Fruit fly (Drosophila melanogaster) whole organism, embryonic: ENCODE results near the gene CG14837.
A peak's percentile ranks its signal among the peaks of the same experiment; 100 is the strongest.

ENCODE experiments used
- Bteb2 ChIP-seq: fragments of 200-800 bp; sonication (Bioruptor generic); optimal IDR thresholded peaks from 2 replicates; lab custom pipeline; 2016; ENCODE audit warnings: missing biosample characterization, missing genetic modification characterization
- CG1024 ChIP-seq: fragments of 200-800 bp; sonication (Bioruptor generic); IDR thresholded peaks from 2 replicates; pipeline ENCODE4 v1.3.6; 2022; ENCODE audit warnings: missing biosample characterization, missing genetic modification characterization
- CG11456 ChIP-seq: fragments of 200-800 bp; sonication (Bioruptor generic); IDR thresholded peaks from 3 replicates; pipeline ENCODE4 v1.3.6; 2022; ENCODE audit warnings: missing biosample characterization, missing genetic modification characterization
- CG13424 ChIP-seq: fragments of 200-800 bp; sonication (Bioruptor generic); optimal IDR thresholded peaks from 2 replicates; lab custom pipeline; 2019; ENCODE audit warnings: missing biosample characterization, mild to moderate bottlenecking, missing genetic modification characterization, moderate library complexity
- CG15011 ChIP-seq: fragments of 200-800 bp; sonication (Bioruptor generic); optimal IDR thresholded peaks from 3 replicates; lab custom pipeline; 2018; ENCODE audit warnings: missing biosample characterization, mild to moderate bottlenecking, missing genetic modification characterization
- CG15073 ChIP-seq: fragments of 200-800 bp; sonication (Bioruptor generic); optimal IDR thresholded peaks from 2 replicates; lab custom pipeline; 2016; ENCODE audit warnings: missing biosample characterization, missing genetic modification characterization
- CG15696 ChIP-seq: fragments of 200-800 bp; sonication (Bioruptor generic); optimal IDR thresholded peaks from 2 replicates; lab custom pipeline; 2019; ENCODE audit warnings: missing biosample characterization, mild to moderate bottlenecking, missing genetic modification characterization, moderate library complexity
- CG17802 ChIP-seq: fragments of 200-800 bp; sonication (Bioruptor generic); optimal IDR thresholded peaks from 2 replicates; lab custom pipeline; 2018; ENCODE audit warnings: missing biosample characterization, mild to moderate bottlenecking, missing genetic modification characterization, moderate library complexity
- CG17912 ChIP-seq: fragments of 200-800 bp; sonication (Bioruptor generic); optimal IDR thresholded peaks from 2 replicates; lab custom pipeline; 2018; ENCODE audit warnings: missing biosample characterization, mild to moderate bottlenecking, missing genetic modification characterization
- CG30431 ChIP-seq: fragments of 200-800 bp; sonication (Bioruptor generic); optimal IDR thresholded peaks from 2 replicates; lab custom pipeline; 2017; ENCODE audit warnings: missing biosample characterization, missing genetic modification characterization
- CG31224 ChIP-seq: fragments of 200-800 bp; sonication (Bioruptor generic); IDR thresholded peaks from 2 replicates; pipeline ENCODE4 v1.3.6; 2022; ENCODE audit warnings: missing biosample characterization, missing genetic modification characterization
- CG42726 ChIP-seq: fragments of 200-800 bp; sonication (Bioruptor generic); IDR thresholded peaks from 2 replicates; pipeline ENCODE4 v1.3.6; 2022; ENCODE audit warnings: missing biosample characterization, missing genetic modification characterization; ENCODE audit not compliant: partially characterized antibody
- CG6689 ChIP-seq: fragments of 200-800 bp; sonication (Bioruptor generic); IDR thresholded peaks from 2 replicates; pipeline ENCODE4 v1.3.6; 2022; ENCODE audit warnings: missing biosample characterization, missing genetic modification characterization
- CG7786 ChIP-seq: fragments of 200-800 bp; sonication (Bioruptor generic); optimal IDR thresholded peaks from 2 replicates; lab custom pipeline; 2016; ENCODE audit warnings: missing biosample characterization, missing genetic modification characterization
- CG7839 ChIP-seq: fragments of 200-800 bp; sonication (Bioruptor generic); optimal IDR thresholded peaks from 3 replicates; lab custom pipeline; 2018; ENCODE audit warnings: missing biosample characterization, mild to moderate bottlenecking, missing genetic modification characterization, moderate library complexity
- CG7963 ChIP-seq: fragments of 200-800 bp; sonication (Bioruptor generic); IDR thresholded peaks from 3 replicates; pipeline ENCODE4 v1.3.6; 2022; ENCODE audit warnings: missing biosample characterization, missing genetic modification characterization; ENCODE audit not compliant: partially characterized antibody
- CG8290 ChIP-seq, 3 experiments: fragments of 200-800 bp; sonication (Bioruptor generic); optimal IDR thresholded peaks; 2 replicates each; lab custom pipeline; 2016 to 2019; ENCODE audit warnings: missing biosample characterization in 3 of 3, missing genetic modification characterization in 3 of 3, mild to moderate bottlenecking in 2 of 3, moderate library complexity in 1 of 3
- CG8478 ChIP-seq: fragments of >200 bp; optimal IDR thresholded peaks from 2 replicates; lab custom pipeline; 2018
- Chrac-16 ChIP-seq: fragments of 200-800 bp; sonication (Bioruptor generic); optimal IDR thresholded peaks from 3 replicates; lab custom pipeline; 2016; ENCODE audit warnings: missing biosample characterization, missing genetic modification characterization
- Eip74EF ChIP-seq, 2 experiments: fragments of 200-800 bp in 1 of 2; fragments of >200 bp in 1 of 2; sonication (Bioruptor generic) in 1 of 2; optimal IDR thresholded peaks; 2 replicates each; lab custom pipeline; 2017 to 2019; ENCODE audit warnings: missing biosample characterization in 2 of 2, missing genetic modification characterization in 2 of 2, mild to moderate bottlenecking in 1 of 2, moderate library complexity in 1 of 2
- HmgZ ChIP-seq: fragments of 200-800 bp; sonication (Bioruptor generic); optimal IDR thresholded peaks from 2 replicates; lab custom pipeline; 2018; ENCODE audit warnings: missing biosample characterization, mild to moderate bottlenecking, missing genetic modification characterization
- Lhr ChIP-seq: fragments of 200-800 bp; sonication (Bioruptor generic); optimal IDR thresholded peaks from 3 replicates; lab custom pipeline; 2017; ENCODE audit warnings: mild to moderate bottlenecking, missing biosample characterization, missing genetic modification reagents, missing genetic modification characterization
- Mes4 ChIP-seq: fragments of 200-800 bp; sonication (Bioruptor generic); optimal IDR thresholded peaks from 2 replicates; lab custom pipeline; 2016; ENCODE audit warnings: missing biosample characterization, missing genetic modification characterization
- Oaz ChIP-seq: fragments of 200-800 bp; sonication (Bioruptor generic); IDR thresholded peaks from 2 replicates; pipeline ENCODE4 v1.3.6; 2022; ENCODE audit warnings: missing biosample characterization, missing genetic modification characterization
- Pdp1 ChIP-seq, 2 experiments: fragments of 200-800 bp; sonication (Bioruptor generic); optimal IDR thresholded peaks; 3 replicates each; lab custom pipeline; 2016; ENCODE audit warnings: missing biosample characterization in 2 of 2, missing genetic modification characterization in 2 of 2, mild to moderate bottlenecking in 1 of 2, moderate library complexity in 1 of 2
- Sry-β ChIP-seq: fragments of 200-800 bp; sonication (Bioruptor generic); optimal IDR thresholded peaks from 2 replicates; lab custom pipeline; 2018; ENCODE audit warnings: missing biosample characterization, mild to moderate bottlenecking, missing genetic modification characterization, moderate library complexity
- TFAM ChIP-seq: fragments of 200-800 bp; sonication (Bioruptor generic); optimal IDR thresholded peaks from 2 replicates; lab custom pipeline; 2017; ENCODE audit warnings: missing biosample characterization, missing genetic modification characterization, inconsistent platforms
- Xbp1 ChIP-seq: fragments of 200-800 bp; sonication (Bioruptor generic); optimal IDR thresholded peaks from 3 replicates; lab custom pipeline; 2016; ENCODE audit warnings: missing biosample characterization, mild to moderate bottlenecking, missing genetic modification characterization
- ase ChIP-seq: fragments of 200-800 bp; sonication (Bioruptor generic); IDR thresholded peaks from 3 replicates; pipeline ENCODE4 v1.3.6; 2022; ENCODE audit warnings: missing biosample characterization, missing genetic modification characterization
- cg ChIP-seq: fragments of 200-800 bp; sonication (Bioruptor generic); optimal IDR thresholded peaks from 3 replicates; lab custom pipeline; 2019; ENCODE audit warnings: missing biosample characterization, mild to moderate bottlenecking, missing genetic modification characterization, moderate library complexity
- crc ChIP-seq: fragments of 200-800 bp; sonication (Bioruptor generic); optimal IDR thresholded peaks from 2 replicates; lab custom pipeline; 2016; ENCODE audit warnings: missing biosample characterization, missing genetic modification characterization
- dan ChIP-seq: fragments of 200-800 bp; sonication (Bioruptor generic); IDR thresholded peaks from 2 replicates; pipeline ENCODE4 v1.3.6; 2022; ENCODE audit warnings: missing biosample characterization, missing genetic modification characterization
- disco-r ChIP-seq: fragments of 200-800 bp; sonication (Bioruptor generic); optimal IDR thresholded peaks from 2 replicates; lab custom pipeline; 2016; ENCODE audit warnings: missing biosample characterization, missing genetic modification characterization
- dpn ChIP-seq, 2 experiments: fragments of 200-800 bp; sonication (Bioruptor generic); optimal IDR thresholded peaks; 3 replicates each; lab custom pipeline; 2016; ENCODE audit warnings: missing biosample characterization in 2 of 2, missing genetic modification characterization in 2 of 2
- dysf ChIP-seq: fragments of 200-800 bp; sonication (Bioruptor generic); IDR thresholded peaks from 3 replicates; pipeline ENCODE4 v1.3.6; 2022; ENCODE audit warnings: missing biosample characterization, missing genetic modification characterization
- fd102C ChIP-seq: fragments of 200-800 bp; sonication (Bioruptor generic); optimal IDR thresholded peaks from 2 replicates; lab custom pipeline; 2018; ENCODE audit warnings: missing biosample characterization, mild to moderate bottlenecking, missing genetic modification characterization, moderate library complexity
- gcm2 ChIP-seq: fragments of 200-800 bp; sonication (Bioruptor generic); optimal IDR thresholded peaks from 2 replicates; lab custom pipeline; 2016; ENCODE audit warnings: missing biosample characterization, missing genetic modification characterization
- gsb ChIP-seq: fragments of 200-800 bp; sonication (Bioruptor generic); IDR thresholded peaks from 2 replicates; pipeline ENCODE4 v1.3.6; 2022; ENCODE audit warnings: missing biosample characterization, missing genetic modification characterization
- gt ChIP-seq: fragments of 200-800 bp; sonication (Bioruptor generic); IDR thresholded peaks from 2 replicates; pipeline ENCODE4 v1.3.6; 2022; ENCODE audit warnings: missing biosample characterization, missing genetic modification characterization
- her ChIP-seq: fragments of 200-800 bp; sonication (Bioruptor generic); optimal IDR thresholded peaks from 2 replicates; lab custom pipeline; 2016; ENCODE audit warnings: missing biosample characterization, missing genetic modification characterization
- kah ChIP-seq: fragments of 200-800 bp; sonication (Bioruptor generic); optimal IDR thresholded peaks from 2 replicates; lab custom pipeline; 2018; ENCODE audit warnings: missing biosample characterization, mild to moderate bottlenecking, missing genetic modification characterization
- kay ChIP-seq: fragments of 200-800 bp; sonication (Bioruptor generic); optimal IDR thresholded peaks from 2 replicates; lab custom pipeline; 2016; ENCODE audit warnings: missing biosample characterization, missing genetic modification characterization
- ken ChIP-seq: fragments of 200-800 bp; sonication (Bioruptor generic); IDR thresholded peaks from 3 replicates; pipeline ENCODE4 v1.3.6; 2022; ENCODE audit warnings: missing biosample characterization, missing genetic modification characterization
- maf-S ChIP-seq: fragments of 200-800 bp; sonication (Bioruptor generic); optimal IDR thresholded peaks from 2 replicates; lab custom pipeline; 2016; ENCODE audit warnings: missing biosample characterization, missing genetic modification characterization
- tna ChIP-seq: fragments of 200-800 bp; sonication (Bioruptor generic); IDR thresholded peaks from 2 replicates; pipeline ENCODE4 v1.3.6; 2022; ENCODE audit warnings: missing biosample characterization, missing genetic modification characterization; ENCODE audit not compliant: partially characterized antibody
- tx ChIP-seq: fragments of 200-800 bp; sonication (Bioruptor generic); optimal IDR thresholded peaks from 2 replicates; lab custom pipeline; 2016; ENCODE audit warnings: missing biosample characterization, missing genetic modification characterization
- wek ChIP-seq: fragments of 200-800 bp; sonication (Bioruptor generic); optimal IDR thresholded peaks from 3 replicates; lab custom pipeline; 2018; ENCODE audit warnings: missing biosample characterization, mild to moderate bottlenecking, missing genetic modification characterization, moderate library complexity
- zen2 ChIP-seq: fragments of 200-800 bp; sonication (Bioruptor generic); IDR thresholded peaks from 3 replicates; pipeline ENCODE4 v1.3.6; 2022; ENCODE audit warnings: missing biosample characterization, missing genetic modification characterization; ENCODE audit not compliant: partially characterized antibody

Gene CG14837

dm6 chr3L:7510414-7511384, 49.1 kb downstream of the CG14837 start, which contains the start of gene CG7546 (continued):
- TF ChIP-seq CG6689 (GFP tag; lab: Robert Waterston, UW) (peak; percentile 50), crc (no peak), CG30431 (GFP tag; lab: Kevin White, UChicago) (no peak), CG31224 (GFP tag; lab: Robert Waterston, UW) (no peak), dan (GFP tag; lab: Robert Waterston, UW) (no peak), CG8290 (GFP tag; optimal IDR thresholded peaks at IDR 0.05; lab: Kevin White, UChicago) (peak; percentile 42), CG8290 (tag; optimal IDR thresholded peaks at IDR 0.05; lab: Kevin White, UChicago) (no peak), her (GFP tag; lab: Kevin White, UChicago) (no peak), CG8478 (lab: Kevin White, UChicago) (no peak), gt (GFP tag; lab: Robert Waterston, UW) (no peak), zen2 (no peak; the same call in 2 of the 3 replicates), Xbp1 (GFP tag; lab: Kevin White, UChicago) (peak; percentile 63), cg (GFP tag; lab: Kevin White, UChicago) (no peak), CG7839 (peak; percentile 50), tx (no peak), Eip74EF (GFP tag; optimal IDR thresholded peaks at IDR 0.05; lab: Kevin White, UChicago) (no peak), Pdp1 (GFP tag; optimal IDR thresholded peaks at IDR 0.05; lab: Kevin White, UChicago) (peak in 1 of 2 experiments; percentile 21), dysf (no peak), fd102C (GFP tag; lab: Kevin White, UChicago) (no peak), CG15073 (GFP tag; lab: Kevin White, UChicago) (no peak), Oaz (GFP tag; lab: Robert Waterston, UW) (no peak), HmgZ (tag; lab: Kevin White, UChicago) (no peak), CG15696 (tag; lab: Kevin White, UChicago) (peak; percentile 10), CG17802 (tag; lab: Kevin White, UChicago) (no peak), dpn (GFP tag; optimal IDR thresholded peaks at IDR 0.05; lab: Kevin White, UChicago) (peak in 1 of 2 experiments; percentile 49), Mes4 (GFP tag; lab: Kevin White, UChicago) (no peak), TFAM (GFP tag; lab: Kevin White, UChicago) (no peak), CG42726 (no peak), CG15011 (GFP tag; lab: Kevin White, UChicago) (no peak), Lhr (peak; percentile 63), disco-r (no peak), Chrac-16 (GFP tag; lab: Kevin White, UChicago) (peak; percentile 10), maf-S (GFP tag; lab: Kevin White, UChicago) (no peak), kah (GFP tag; lab: Kevin White, UChicago) (no peak), CG11456 (GFP tag; lab: Robert Waterston, UW) (no peak; the same call in 2 of the 3 replicates), Bteb2 (GFP tag; lab: Kevin White, UChicago) (no peak), wek (no peak), Sry-β (GFP tag; lab: Kevin White, UChicago) (peak; percentile 95), kay (GFP tag; lab: Kevin White, UChicago) (no peak), CG7786 (GFP tag; lab: Kevin White, UChicago) (no peak), CG1024 (no peak), tna (GFP tag; lab: Robert Waterston, UW) (no peak), ken (0 out of 3 replicates have a peak, but pooled peaks have one; percentile 15), CG7963 (GFP tag; lab: Robert Waterston, UW) (no peak), CG13424 (tag; lab: Kevin White, UChicago) (peak; percentile 66), gcm2 (GFP tag; lab: Kevin White, UChicago) (no peak), ase (GFP tag; lab: Robert Waterston, UW) (no peak), gsb (no peak), CG17912 (GFP tag; lab: Kevin White, UChicago) (no peak)
